Fruit fly (Drosophila melanogaster) S2 (cell line): ENCODE results near the gene beta4GalNAcTB.

Experiments used
- CG8478 ChIP-seq: fragments of >200 bp; optimal IDR thresholded peaks from 2 replicates; lab custom pipeline; 2018
- CTCF ChIP-seq, 2 experiments: fragments of >200 bp; optimal IDR thresholded peaks; 2 replicates each; lab custom pipeline; 2018

DNA sequence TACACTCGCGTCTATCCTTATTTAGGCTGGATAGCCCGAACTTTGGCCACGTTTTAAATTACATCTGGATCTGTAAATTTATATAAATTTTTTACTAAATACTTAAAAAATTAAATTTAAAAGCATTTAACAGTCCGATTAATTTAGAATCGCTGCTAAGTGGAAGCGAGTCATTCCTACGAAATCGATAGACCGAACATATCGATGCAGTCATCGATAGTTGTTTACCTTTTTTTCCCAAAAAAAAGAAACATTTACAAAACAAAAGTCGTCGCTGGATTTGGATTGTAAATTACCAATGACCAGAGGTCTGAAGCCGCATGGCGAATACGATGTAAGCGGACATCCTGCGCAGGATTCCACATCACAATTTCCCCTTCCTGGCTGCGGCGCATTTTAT lies 21.9 kb upstream of the beta4GalNAcTB start, which contains the start of gene Sirt7:
- TF ChIP-seq CTCF (optimal IDR thresholded peaks at IDR 0.05; lab: Kevin White, UChicago) (peak in 1 of 2 experiments; percentile 27), CG8478 (lab: Kevin White, UChicago) (no peak)
